Worm (Caenorhabditis elegans): Measurements from ENCODE around the gene R09H10.6.

DNA sequence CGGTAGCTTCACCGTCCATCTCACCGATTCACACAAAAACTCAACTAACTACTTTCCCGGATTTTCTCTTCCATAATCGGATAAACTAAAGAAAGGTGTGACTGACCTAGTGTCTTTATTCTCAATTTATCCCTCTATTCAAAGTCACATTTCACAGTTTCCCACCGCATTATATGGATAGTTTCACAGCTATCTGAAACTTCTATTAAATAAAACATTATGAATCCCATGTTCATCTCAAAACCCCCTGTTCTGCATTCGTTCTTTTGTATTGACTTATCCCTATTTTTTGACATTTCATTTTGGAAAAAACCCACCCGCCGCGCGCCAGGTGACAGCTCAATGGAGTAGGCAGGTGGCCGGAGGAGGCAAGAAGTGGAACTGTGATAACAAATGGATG, 40.6 kb upstream of the R09H10.6 start:
- TF ChIP-seq unc-130 (GFP tag; optimal IDR thresholded peaks at IDR 0.05) (no peak), ama-1 (optimal IDR thresholded peaks at IDR 0.05) (no peak), ama-1 (GFP tag; optimal IDR thresholded peaks at IDR 0.05) (no peak), pha-4 (tag; optimal IDR thresholded peaks at IDR 0.05) (no peak), F52B5.7 (tag; optimal IDR thresholded peaks at IDR 0.05) (no peak), B0336.3 (GFP tag; IDR thresholded peaks at IDR 0.05) (no peak), madf-6 (GFP tag; IDR thresholded peaks at IDR 0.05) (no peak), lin-35 (GFP tag; optimal IDR thresholded peaks at IDR 0.05) (no peak), snpc-4 (GFP tag; optimal IDR thresholded peaks at IDR 0.05) (no peak), snpc-4 (tag; optimal IDR thresholded peaks at IDR 0.05) (no peak), nfya-2 (GFP tag; IDR thresholded peaks at IDR 0.05) (no peak), let-526 (GFP tag; IDR thresholded peaks at IDR 0.05) (no peak)
